Worm (Caenorhabditis elegans) whole organism, L4 larva: ENCODE measurements around the gene Y61B8A.6.
"Not testable (repeated sequence)": the region's sequence is repeated elsewhere in the genome, so short reads cannot be mapped to it uniquely, and the experiment has no call there.

Experiments
- F10B5.3 ChIP-seq: sonication (generic microtip); optimal IDR thresholded peaks from 2 replicates; lab custom pipeline; 2016; ENCODE audit warnings: mild to moderate bottlenecking, missing genetic modification characterization, missing compliant biosample characterization
- F26F4.8 ChIP-seq: fragments of 200-800 bp; sonication (Bioruptor generic); conservative IDR thresholded peaks from 2 replicates; pipeline ENCODE4 v1.3.6; 2022; ENCODE audit warnings: missing genetic modification characterization, missing compliant biosample characterization
- T26A8.4 ChIP-seq: fragments of 200-800 bp; sonication (Bioruptor generic); IDR thresholded peaks from 2 replicates; pipeline ENCODE4 v1.3.6; 2022; ENCODE audit warnings: missing genetic modification characterization, missing compliant biosample characterization
- Y105C5A.15 ChIP-seq: fragments of 200-800 bp; sonication (Bioruptor generic); IDR thresholded peaks from 2 replicates; pipeline ENCODE4 v1.3.6; 2022; ENCODE audit warnings: missing genetic modification characterization, missing compliant biosample characterization
- ZK546.5 ChIP-seq, 2 experiments: sonication (generic microtip); optimal IDR thresholded peaks; 2 replicates each; lab custom pipeline; 2017; ENCODE audit warnings: missing biosample characterization in 2 of 2, missing genetic modification characterization in 2 of 2
- aha-1 ChIP-seq: fragments of 150-350 bp; peaks from one replicate; lab custom pipeline; 2014; ENCODE audit warnings: missing biosample characterization, missing genetic modification characterization
- ceh-28 ChIP-seq: fragments of 150-350 bp; optimal IDR thresholded peaks from 2 replicates; lab custom pipeline; 2014; ENCODE audit warnings: missing biosample characterization, missing genetic modification reagents, missing genetic modification characterization
- ceh-32 ChIP-seq: sonication (generic microtip); optimal IDR thresholded peaks from 2 replicates; lab custom pipeline; 2016; ENCODE audit warnings: mild to moderate bottlenecking, missing genetic modification characterization, missing compliant biosample characterization; ENCODE audit not compliant: poor library complexity
- ceh-44 ChIP-seq: fragments of 200-800 bp; sonication (Bioruptor generic); IDR thresholded peaks from 2 replicates; pipeline ENCODE4 v1.3.6; 2022; ENCODE audit warnings: missing genetic modification reagents, missing genetic modification characterization, missing compliant biosample characterization
- ceh-82 ChIP-seq: sonication (generic microtip); optimal IDR thresholded peaks from 2 replicates; lab custom pipeline; 2017; ENCODE audit warnings: missing biosample characterization, missing genetic modification characterization
- ctbp-1 ChIP-seq: fragments of 200-800 bp; sonication (Bioruptor generic); IDR thresholded peaks from 2 replicates; pipeline ENCODE4 v1.3.6; 2022; ENCODE audit warnings: missing genetic modification reagents, missing genetic modification characterization, missing compliant biosample characterization
- daf-12 ChIP-seq: fragments of 150-350 bp; optimal IDR thresholded peaks from 2 replicates; lab custom pipeline; 2014; ENCODE audit warnings: missing biosample characterization, missing genetic modification reagents, missing genetic modification characterization
- daf-16 ChIP-seq, 3 experiments: sonication (generic microtip); optimal IDR thresholded peaks; 2 replicates each; lab custom pipeline; 2016 to 2017; ENCODE audit warnings: missing genetic modification characterization in 3 of 3, missing genetic modification reagents in 3 of 3, mild to moderate bottlenecking in 2 of 3, missing compliant biosample characterization in 2 of 3, missing biosample characterization in 1 of 3, moderate library complexity in 1 of 3
- dmd-8 ChIP-seq: fragments of 200-800 bp; sonication (Bioruptor generic); IDR thresholded peaks from 2 replicates; pipeline ENCODE4 v1.3.6; 2022; ENCODE audit warnings: missing genetic modification characterization, missing compliant biosample characterization
- hlh-11 ChIP-seq: fragments of 200-800 bp; sonication (Bioruptor generic); optimal IDR thresholded peaks from 2 replicates; lab custom pipeline; 2018; ENCODE audit warnings: mild to moderate bottlenecking, missing genetic modification characterization, missing compliant biosample characterization
- lim-7 ChIP-seq: fragments of 200-800 bp; sonication (Bioruptor generic); IDR thresholded peaks from 2 replicates; pipeline ENCODE4 v1.3.6; 2022; ENCODE audit warnings: missing genetic modification characterization, missing compliant biosample characterization
- madf-9 ChIP-seq: fragments of 200-800 bp; sonication (Bioruptor generic); conservative IDR thresholded peaks from 2 replicates; pipeline ENCODE4 v1.3.6; 2022; ENCODE audit warnings: missing genetic modification reagents, missing genetic modification characterization, missing compliant biosample characterization
- mep-1 ChIP-seq: fragments of 150-350 bp; sonication (generic microtip); optimal IDR thresholded peaks from 3 replicates; lab custom pipeline; 2014; ENCODE audit warnings: missing biosample characterization, missing genetic modification characterization
- mxl-3 ChIP-seq: fragments of 200-800 bp; sonication (Bioruptor generic); optimal IDR thresholded peaks from 2 replicates; lab custom pipeline; 2018; ENCODE audit warnings: mild to moderate bottlenecking, missing genetic modification characterization, missing compliant biosample characterization
- nhr-102 ChIP-seq: sonication (generic microtip); optimal IDR thresholded peaks from 2 replicates; lab custom pipeline; 2016; ENCODE audit warnings: mild to moderate bottlenecking, missing genetic modification characterization, moderate library complexity, missing compliant biosample characterization
- nhr-237 ChIP-seq: sonication (generic microtip); optimal IDR thresholded peaks from 2 replicates; lab custom pipeline; 2017; ENCODE audit warnings: missing biosample characterization, missing genetic modification characterization
- nhr-25 ChIP-seq: sonication (generic microtip); optimal IDR thresholded peaks from 2 replicates; lab custom pipeline; 2017; ENCODE audit warnings: missing genetic modification characterization, mild to moderate bottlenecking, missing compliant biosample characterization, antibody characterized with exemption, moderate library complexity, borderline replicate concordance; ENCODE audit not compliant: insufficient read depth
- nhr-41 ChIP-seq: fragments of 200-800 bp; sonication (Bioruptor generic); IDR thresholded peaks from 2 replicates; pipeline ENCODE4 v1.3.6; 2022; ENCODE audit warnings: missing genetic modification reagents, missing genetic modification characterization, missing compliant biosample characterization
- nhr-6 ChIP-seq: fragments of 150-350 bp; optimal IDR thresholded peaks from 2 replicates; lab custom pipeline; 2014; ENCODE audit warnings: missing biosample characterization, missing genetic modification characterization
- saeg-2 ChIP-seq: fragments of 200-800 bp; sonication (Bioruptor generic); IDR thresholded peaks from 2 replicates; pipeline ENCODE4 v1.3.6; 2022; ENCODE audit warnings: missing genetic modification reagents, missing genetic modification characterization, missing compliant biosample characterization
- set-16 ChIP-seq: fragments of 200-800 bp; sonication (Bioruptor generic); IDR thresholded peaks from 2 replicates; pipeline ENCODE4 v1.3.6; 2022; ENCODE audit warnings: missing genetic modification reagents, missing genetic modification characterization, missing compliant biosample characterization
- snpc-4 ChIP-seq: fragments of 150-350 bp; optimal IDR thresholded peaks from 2 replicates; lab custom pipeline; 2014; ENCODE audit warnings: missing biosample characterization, missing genetic modification characterization
- spr-1 ChIP-seq: sonication (generic microtip); optimal IDR thresholded peaks from 2 replicates; lab custom pipeline; 2016; ENCODE audit warnings: mild to moderate bottlenecking, missing genetic modification characterization, missing compliant biosample characterization
- tag-97 ChIP-seq: fragments of 200-800 bp; sonication (Bioruptor generic); IDR thresholded peaks from 2 replicates; pipeline ENCODE4 v1.3.6; 2022; ENCODE audit warnings: missing genetic modification characterization, missing compliant biosample characterization
- tra-1 ChIP-seq: fragments of 200-800 bp; sonication (Bioruptor generic); IDR thresholded peaks from 2 replicates; pipeline ENCODE4 v1.3.6; 2022; ENCODE audit warnings: missing genetic modification reagents, missing genetic modification characterization, missing compliant biosample characterization
- unc-62 ChIP-seq, 3 experiments: fragments of 150-350 bp in 1 of 3; sonication (generic microtip); optimal IDR thresholded peaks in 2 of 3; peaks in 1 of 3; 1 replicate in 1 of 3; 2 replicates in 2 of 3; lab custom pipeline; 2014 to 2017; ENCODE audit warnings: missing biosample characterization in 3 of 3, missing genetic modification characterization in 3 of 3, missing genetic modification reagents in 3 of 3, missing genotype in 1 of 3
- zag-1 ChIP-seq: fragments of 150-350 bp; optimal IDR thresholded peaks from 2 replicates; lab custom pipeline; 2014; ENCODE audit warnings: missing biosample characterization, missing genetic modification characterization
- ztf-11 ChIP-seq: fragments of 150-350 bp; optimal IDR thresholded peaks from 2 replicates; lab custom pipeline; 2014; ENCODE audit warnings: missing biosample characterization, missing genetic modification characterization

Y61B8A.6 gene

ce11 chrV:17261385-17261784 is 9.7 kb downstream of the Y61B8A.6 start:
- TF ChIP-seq T26A8.4 (GFP tag; lab: Robert Waterston, UW) (no peak), nhr-237 (tag; lab: Kevin White, UChicago) (no peak), lim-7 (GFP tag; lab: Robert Waterston, UW) (0 out of 2 replicates have a peak, but pooled peaks have one; percentile 37)
- TF ChIP-seq, all 104 proteins: peak for 1

- TF ChIP-seq spr-1 (tag; lab: Kevin White, UChicago); ceh-28; lim-7 (GFP tag; lab: Robert Waterston, UW): not testable (repeated sequence)
Observed at ce11 chrV:17264855-17265254, 13.1 kb downstream of the Y61B8A.6 start, which contains the start of gene K10G4.3. Gene K10G4.3 (minus strand): TSS chrV:17264955.

- TF ChIP-seq hlh-11 (tag; lab: Kevin White, UChicago) (no peak), unc-62 (GFP tag; optimal IDR thresholded peaks at IDR 0.05 in 1 of 2; lab: Kevin White, UChicago) (peak in 1 of 2 experiments; percentile 91), unc-62 (tag; optimal IDR thresholded peaks at IDR 0.05; lab: Kevin White, UChicago) (no peak), daf-12 (no peak), ztf-11 (tag; lab: Kevin White, UChicago) (no peak)
Observed at ce11 chrV:17272112-17272511, 20.4 kb downstream of the Y61B8A.6 start.

- no peak for TF ChIP-seq nhr-102 (tag; lab: Kevin White, UChicago)
- no peak for TF ChIP-seq lim-7 (GFP tag; lab: Robert Waterston, UW)
- no peak for TF ChIP-seq set-16 (GFP tag; lab: Robert Waterston, UW)
- TF ChIP-seq tra-1: no peak
- no peak for TF ChIP-seq ZK546.5 (tag; optimal IDR thresholded peaks at IDR 0.05; lab: Kevin White, UChicago)
- TF ChIP-seq mep-1 (tag; lab: Kevin White, UChicago): no peak
- TF ChIP-seq saeg-2 (GFP tag; lab: Robert Waterston, UW): no peak
- no peak for TF ChIP-seq ceh-32 (tag; lab: Kevin White, UChicago)
- no peak for TF ChIP-seq ctbp-1 (GFP tag; lab: Robert Waterston, UW)
- no peak for TF ChIP-seq ceh-82
- no peak for TF ChIP-seq zag-1
- TF ChIP-seq mxl-3 (GFP tag; lab: Kevin White, UChicago): no peak
- TF ChIP-seq dmd-8: no peak
- no peak for TF ChIP-seq ztf-11 (tag; lab: Kevin White, UChicago)
Observed at ce11 chrV:17273249-17273648, 21.5 kb downstream of the Y61B8A.6 start, which contains the start of gene K10G4.10. Gene K10G4.10 (plus strand): TSS chrV:17273549.

ce11 chrV:17284159-17284558 is 32.4 kb downstream of the Y61B8A.6 start:
- TF ChIP-seq aha-1 (tag; lab: Kevin White, UChicago) (peak; percentile 95), nhr-25 (no peak)

ce11 chrV:17292740-17293139 is 41.0 kb downstream of the Y61B8A.6 start:
- TF ChIP-seq F26F4.8 (GFP tag; lab: Robert Waterston, UW) (no peak), aha-1 (tag; lab: Kevin White, UChicago) (peak; percentile 92), ceh-44 (GFP tag; lab: Robert Waterston, UW) (0 out of 2 replicates have a peak, but pooled peaks have one; percentile 17), nhr-41 (no peak), nhr-6 (tag; lab: Kevin White, UChicago) (no peak), tag-97 (GFP tag; lab: Robert Waterston, UW) (no peak), Y105C5A.15 (GFP tag; lab: Robert Waterston, UW) (no peak), snpc-4 (no peak), spr-1 (tag; lab: Kevin White, UChicago) (no peak), madf-9 (no peak), F10B5.3 (tag; lab: Kevin White, UChicago) (no peak), daf-16 (GFP tag; optimal IDR thresholded peaks at IDR 0.05; lab: Kevin White, UChicago) (no peak), daf-16 (tag; optimal IDR thresholded peaks at IDR 0.05; lab: Kevin White, UChicago) (no peak)
